Fruit fly (Drosophila melanogaster): ENCODE results near the gene CG13404.

DNA sequence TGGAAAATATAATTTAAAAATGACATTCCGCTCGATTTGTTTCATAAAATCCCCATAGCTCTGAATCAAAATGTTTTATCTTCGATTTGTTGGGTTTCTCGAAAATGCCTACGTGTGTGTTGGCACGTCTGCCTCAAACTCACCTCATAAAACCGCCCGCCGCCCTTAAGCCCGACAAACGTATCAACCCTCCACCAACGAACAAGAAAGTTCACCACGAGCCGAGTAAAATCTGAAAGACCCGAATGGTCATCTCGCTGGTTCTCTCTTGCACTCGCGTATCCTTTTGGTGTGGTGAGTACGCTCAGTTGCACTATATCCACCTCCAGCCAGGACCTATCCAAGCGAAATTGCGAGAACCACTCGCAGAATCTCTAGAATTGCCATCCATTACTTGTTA is 44.1 kb downstream of the CG13404 start:
- TF ChIP-seq CG12605 (GFP tag; IDR thresholded peaks at IDR 0.05), result no peak
- TF ChIP-seq CG4496 (GFP tag; IDR thresholded peaks at IDR 0.05), result no peak
- TF ChIP-seq CG15710 (tag; optimal IDR thresholded peaks at IDR 0.05), result no peak
- TF ChIP-seq CG17806 (tag; optimal IDR thresholded peaks at IDR 0.05), result no peak
- no peak for TF ChIP-seq CG32121 (GFP tag; IDR thresholded peaks at IDR 0.05)
- TF ChIP-seq gl (tag; optimal IDR thresholded peaks at IDR 0.05), result no peak
- TF ChIP-seq EcR (GFP tag; optimal IDR thresholded peaks at IDR 0.05), result no peak
- no peak for TF ChIP-seq rn (GFP tag; IDR thresholded peaks at IDR 0.05)
- TF ChIP-seq CG14655 (GFP tag; optimal IDR thresholded peaks at IDR 0.05), result no peak
- no peak for TF ChIP-seq Snoo (tag; optimal IDR thresholded peaks at IDR 0.05)

All from whole organism, pupa.